Fruit fly (Drosophila melanogaster): ENCODE results near the gene SclA.

Gene SclA

DNA sequence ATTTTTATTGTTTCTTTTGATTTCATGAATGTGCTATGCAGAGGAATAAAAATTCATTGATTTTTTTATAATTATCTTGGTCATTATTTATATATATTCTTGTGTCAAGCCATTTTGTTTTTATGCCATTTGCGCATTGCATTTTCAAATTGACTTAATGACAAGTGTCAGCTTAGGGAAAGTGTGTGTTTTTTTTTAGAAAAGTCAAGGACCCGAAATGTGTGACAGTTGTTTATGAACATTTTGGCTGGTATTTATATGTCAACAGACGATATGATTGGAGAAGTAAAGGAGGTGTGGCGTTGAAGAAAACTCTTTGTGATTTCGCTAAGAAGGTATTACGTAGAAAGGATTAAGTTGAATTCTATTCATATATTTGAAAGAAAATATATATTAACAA is at the start of gene SclA, which contains the start of gene SclB:
SclA (plus strand) TSS at position 301 of the 400 bp plus-strand sequence.
SclB (plus strand) TSS at position 301 of the 400 bp plus-strand sequence.
- no peak for TF ChIP-seq Dll (optimal IDR thresholded peaks at IDR 0.05)
- TF ChIP-seq pan (optimal IDR thresholded peaks at IDR 0.05), result no peak
- no peak for TF ChIP-seq psq (optimal IDR thresholded peaks at IDR 0.05)
- no peak for TF ChIP-seq usp (GFP tag; optimal IDR thresholded peaks at IDR 0.05)
- no peak for TF ChIP-seq EcR (GFP tag; optimal IDR thresholded peaks at IDR 0.05)

- TF ChIP-seq psq (optimal IDR thresholded peaks at IDR 0.05) (no peak), Dll (optimal IDR thresholded peaks at IDR 0.05) (no peak), usp (GFP tag; optimal IDR thresholded peaks at IDR 0.05) (no peak), CG8478 (optimal IDR thresholded peaks at IDR 0.05) (no peak), pan (optimal IDR thresholded peaks at IDR 0.05) (no peak), EcR (GFP tag; optimal IDR thresholded peaks at IDR 0.05) (no peak)
Measured at dm6 chr2L:16788885-16789284, 48.9 kb upstream of the SclA start.

- no peak for TF ChIP-seq EcR (GFP tag; optimal IDR thresholded peaks at IDR 0.05)
- no peak for TF ChIP-seq CG8478 (optimal IDR thresholded peaks at IDR 0.05)
- TF ChIP-seq pan (optimal IDR thresholded peaks at IDR 0.05), result no peak
- no peak for TF ChIP-seq usp (GFP tag; optimal IDR thresholded peaks at IDR 0.05)
- no peak for TF ChIP-seq psq (optimal IDR thresholded peaks at IDR 0.05)
- TF ChIP-seq Dll (optimal IDR thresholded peaks at IDR 0.05), result no peak
Measured at dm6 chr2L:16789880-16790279, 47.9 kb upstream of the SclA start.

- no peak for TF ChIP-seq pan (optimal IDR thresholded peaks at IDR 0.05)
- TF ChIP-seq CG8478 (optimal IDR thresholded peaks at IDR 0.05), result no peak
- TF ChIP-seq Dll (optimal IDR thresholded peaks at IDR 0.05), result no peak
- TF ChIP-seq EcR (GFP tag; optimal IDR thresholded peaks at IDR 0.05), result no peak
- no peak for TF ChIP-seq psq (optimal IDR thresholded peaks at IDR 0.05)
- no peak for TF ChIP-seq usp (GFP tag; optimal IDR thresholded peaks at IDR 0.05)
Measured at dm6 chr2L:16790671-16791270, 47.0 kb upstream of the SclA start, which contains the start of gene Cyt-b5-r. Cyt-b5-r (minus strand) TSS chr2L:16790721.

DNA sequence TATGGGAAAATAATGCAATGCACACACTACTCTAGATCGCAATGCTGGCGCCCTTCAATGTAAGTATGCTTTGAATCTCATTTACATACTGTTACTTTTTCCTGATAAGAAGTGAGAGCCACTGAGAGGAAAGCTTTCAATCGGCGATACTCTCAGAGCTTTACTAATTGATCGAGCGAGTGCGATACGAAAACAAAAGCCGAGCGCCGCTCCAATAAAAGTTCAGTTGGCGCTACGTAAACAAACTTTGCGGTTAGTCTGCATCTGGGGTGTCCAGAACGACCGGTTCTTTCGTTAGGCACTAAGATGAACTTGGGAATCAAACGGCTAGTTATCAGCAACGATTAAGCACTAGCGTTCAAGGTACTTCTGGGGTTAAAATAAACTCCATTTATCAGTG is 46.4 kb upstream of the SclA start, which contains the start of gene CG17928:
CG17928 (plus strand) TSS at position 224 of the 400 bp plus-strand sequence.
- TF ChIP-seq psq (optimal IDR thresholded peaks at IDR 0.05) (no peak), Dll (optimal IDR thresholded peaks at IDR 0.05) (no peak), CG8478 (optimal IDR thresholded peaks at IDR 0.05) (no peak), EcR (GFP tag; optimal IDR thresholded peaks at IDR 0.05) (no peak), pan (optimal IDR thresholded peaks at IDR 0.05) (no peak), usp (GFP tag; optimal IDR thresholded peaks at IDR 0.05) (no peak)

- TF ChIP-seq CG8478 (optimal IDR thresholded peaks at IDR 0.05) (no peak), Dll (optimal IDR thresholded peaks at IDR 0.05) (no peak), EcR (GFP tag; optimal IDR thresholded peaks at IDR 0.05) (no peak), pan (optimal IDR thresholded peaks at IDR 0.05) (no peak), usp (GFP tag; optimal IDR thresholded peaks at IDR 0.05) (no peak), psq (optimal IDR thresholded peaks at IDR 0.05) (no peak)
Measured at dm6 chr2L:16793970-16794369, 43.8 kb upstream of the SclA start, which contains the start of gene Ugt37C2. Ugt37C2 (plus strand) TSS chr2L:16794211.

DNA sequence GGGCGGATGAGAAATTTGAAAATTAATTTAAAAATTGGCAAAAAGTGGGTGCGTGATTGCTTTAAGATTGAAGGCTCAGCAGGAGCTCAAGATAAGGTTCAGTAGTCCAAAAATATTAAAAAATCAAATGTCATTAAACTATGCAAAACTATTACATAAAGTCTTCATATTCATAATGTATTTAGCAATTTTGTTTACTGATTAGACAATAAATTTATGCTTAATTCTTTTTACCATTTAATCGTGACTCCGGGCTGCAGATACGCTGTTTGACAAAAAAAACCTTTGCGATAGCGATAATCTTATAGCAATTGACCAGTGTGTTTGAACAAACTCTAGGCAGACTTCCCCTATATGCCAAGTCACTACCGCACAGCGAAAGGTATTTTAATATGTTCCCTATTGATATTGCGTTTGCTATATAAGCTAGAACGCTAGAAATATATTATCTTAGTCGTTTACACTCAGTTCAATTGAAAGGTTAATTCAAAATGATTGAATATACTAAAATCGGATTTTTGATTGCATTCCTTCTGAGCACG is 41.6 kb upstream of the SclA start, which contains the start of gene Ugt37E1:
Ugt37E1 (plus strand) TSS at position 492 of the 542 bp plus-strand sequence.
- TF ChIP-seq CG8478 (optimal IDR thresholded peaks at IDR 0.05) (no peak), psq (optimal IDR thresholded peaks at IDR 0.05) (no peak), usp (GFP tag; optimal IDR thresholded peaks at IDR 0.05) (no peak), EcR (GFP tag; optimal IDR thresholded peaks at IDR 0.05) (no peak), pan (optimal IDR thresholded peaks at IDR 0.05) (no peak), Dll (optimal IDR thresholded peaks at IDR 0.05) (no peak)

dm6 chr2L:16798705-16799104 is 39.1 kb upstream of the SclA start, which contains the start of gene Ugt37D1:
Ugt37D1 (plus strand) TSS chr2L:16799025.
- TF ChIP-seq usp (GFP tag; optimal IDR thresholded peaks at IDR 0.05) (no peak), EcR (GFP tag; optimal IDR thresholded peaks at IDR 0.05) (no peak), Dll (optimal IDR thresholded peaks at IDR 0.05) (no peak), CG8478 (optimal IDR thresholded peaks at IDR 0.05) (no peak), psq (optimal IDR thresholded peaks at IDR 0.05) (no peak), pan (optimal IDR thresholded peaks at IDR 0.05) (no peak)

- no peak for TF ChIP-seq CG8478 (optimal IDR thresholded peaks at IDR 0.05)
- TF ChIP-seq Dll (optimal IDR thresholded peaks at IDR 0.05), result no peak
- no peak for TF ChIP-seq EcR (GFP tag; optimal IDR thresholded peaks at IDR 0.05)
Measured at dm6 chr2L:16799496-16799895, 38.3 kb upstream of the SclA start.

DNA sequence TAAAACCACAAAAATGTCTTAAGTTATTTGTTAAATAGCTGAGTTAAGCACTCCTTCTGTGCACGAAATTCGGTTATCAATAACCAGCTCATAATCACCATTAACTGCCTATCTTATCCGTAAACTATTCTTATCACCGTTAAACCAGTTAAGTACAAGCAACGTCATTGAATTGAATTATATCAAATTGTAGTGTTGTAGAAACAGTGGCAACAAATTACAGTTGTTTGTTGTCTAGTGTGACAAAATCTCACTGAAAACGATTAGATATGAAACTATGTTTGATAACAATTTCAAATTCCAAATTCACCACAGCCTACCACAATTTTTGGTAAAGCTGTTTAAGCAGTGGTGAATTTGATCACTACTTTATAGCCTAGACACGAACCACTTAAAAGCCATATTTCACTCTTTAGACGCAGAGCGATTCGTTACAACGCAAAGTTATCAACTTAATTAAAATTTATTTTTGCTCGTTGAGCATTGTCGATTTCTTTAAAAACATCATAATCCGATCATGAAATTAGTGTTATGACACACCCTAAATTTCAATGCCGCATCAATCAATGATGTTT is 36.1 kb upstream of the SclA start:
- TF ChIP-seq pan (optimal IDR thresholded peaks at IDR 0.05), result no peak
- TF ChIP-seq CG8478 (optimal IDR thresholded peaks at IDR 0.05), result no peak
- TF ChIP-seq psq (optimal IDR thresholded peaks at IDR 0.05), result no peak
- no peak for TF ChIP-seq usp (GFP tag; optimal IDR thresholded peaks at IDR 0.05)
- TF ChIP-seq Dll (optimal IDR thresholded peaks at IDR 0.05), result no peak
- no peak for TF ChIP-seq EcR (GFP tag; optimal IDR thresholded peaks at IDR 0.05)

DNA sequence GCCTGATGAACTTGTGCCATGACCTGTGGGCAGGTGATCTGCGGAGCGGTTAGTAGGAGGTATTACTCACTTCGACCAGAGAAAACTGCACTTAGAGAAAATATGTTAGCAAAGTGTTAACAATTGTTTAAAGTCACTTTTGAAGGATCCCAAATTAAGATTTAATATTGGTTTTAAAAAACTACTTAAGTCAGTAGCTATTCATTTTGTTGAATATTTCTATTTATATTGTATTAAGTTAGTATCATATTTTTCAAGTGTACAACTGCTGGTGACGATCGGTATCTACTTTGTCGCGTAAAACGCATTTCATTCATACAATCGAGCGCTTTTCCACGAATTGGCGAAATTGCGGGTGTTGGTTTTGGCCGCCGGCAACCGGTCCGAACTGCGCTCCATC is 34.1 kb upstream of the SclA start:
- TF ChIP-seq EcR (GFP tag; optimal IDR thresholded peaks at IDR 0.05) (no peak), pan (optimal IDR thresholded peaks at IDR 0.05) (no peak), CG8478 (optimal IDR thresholded peaks at IDR 0.05) (no peak), usp (GFP tag; optimal IDR thresholded peaks at IDR 0.05) (no peak)

- TF ChIP-seq CG8478 (optimal IDR thresholded peaks at IDR 0.05) (no peak), pan (optimal IDR thresholded peaks at IDR 0.05) (no peak), usp (GFP tag; optimal IDR thresholded peaks at IDR 0.05) (no peak), psq (optimal IDR thresholded peaks at IDR 0.05) (no peak), Dll (optimal IDR thresholded peaks at IDR 0.05) (no peak), EcR (GFP tag; optimal IDR thresholded peaks at IDR 0.05) (no peak)
Measured at dm6 chr2L:16804376-16804934, 33.3 kb upstream of the SclA start, which contains the start of gene CG13272. CG13272 (plus strand) TSS chr2L:16804884.
